Worm (Caenorhabditis elegans) whole organism, early embryonic: ENCODE measurements around the gene F28G4.4.

Experiments used
- B0310.2 ChIP-seq: sonication (generic microtip); optimal IDR thresholded peaks from 2 replicates; lab custom pipeline; 2016; ENCODE audit warnings: mild to moderate bottlenecking, missing genetic modification characterization, missing compliant biosample characterization
- F13C5.2 ChIP-seq: sonication (generic microtip); optimal IDR thresholded peaks from 2 replicates; lab custom pipeline; 2017; ENCODE audit warnings: mild to moderate bottlenecking, missing genetic modification characterization, inconsistent platforms, missing compliant biosample characterization
- aly-1 ChIP-seq: sonication (generic microtip); optimal IDR thresholded peaks from 2 replicates; lab custom pipeline; 2016; ENCODE audit warnings: missing genetic modification characterization, missing compliant biosample characterization
- ama-1 ChIP-seq: fragments of 150-350 bp; optimal IDR thresholded peaks from 2 replicates; lab custom pipeline; 2014
- ceh-36 ChIP-seq: sonication (generic microtip); optimal IDR thresholded peaks from 2 replicates; lab custom pipeline; 2016; ENCODE audit warnings: missing genetic modification characterization, inconsistent platforms, missing compliant biosample characterization
- flt-1 ChIP-seq: fragments of 200-800 bp; sonication (Bioruptor generic); IDR thresholded peaks from 2 replicates; pipeline ENCODE4 v1.3.6; 2022; ENCODE audit warnings: missing genetic modification characterization, missing compliant biosample characterization
- hmg-4 ChIP-seq: fragments of 200-800 bp; sonication (Bioruptor generic); optimal IDR thresholded peaks from 2 replicates; lab custom pipeline; 2018; ENCODE audit warnings: mild to moderate bottlenecking, missing genetic modification characterization, missing compliant biosample characterization
- pes-1 ChIP-seq: fragments of 200-800 bp; sonication (Bioruptor generic); IDR thresholded peaks from 2 replicates; pipeline ENCODE4 v1.3.6; 2022; ENCODE audit warnings: missing genetic modification reagents, missing genetic modification characterization, missing compliant biosample characterization
- scrt-1 ChIP-seq: fragments of 200-800 bp; sonication (Bioruptor generic); IDR thresholded peaks from 2 replicates; pipeline ENCODE4 v1.3.6; 2022; ENCODE audit warnings: missing genetic modification characterization, missing compliant biosample characterization
- sea-1 ChIP-seq: fragments of 200-800 bp; sonication (Bioruptor generic); conservative IDR thresholded peaks from 2 replicates; pipeline ENCODE4 v1.3.6; 2022; ENCODE audit warnings: missing genetic modification characterization, missing compliant biosample characterization
- tbx-11 ChIP-seq: fragments of 200-800 bp; sonication (Bioruptor generic); IDR thresholded peaks from 2 replicates; pipeline ENCODE4 v1.3.6; 2022; ENCODE audit warnings: missing genetic modification characterization, missing compliant biosample characterization
- tra-4 ChIP-seq: sonication (generic microtip); optimal IDR thresholded peaks from 2 replicates; lab custom pipeline; 2017; ENCODE audit warnings: missing genetic modification characterization, missing compliant biosample characterization

DNA sequence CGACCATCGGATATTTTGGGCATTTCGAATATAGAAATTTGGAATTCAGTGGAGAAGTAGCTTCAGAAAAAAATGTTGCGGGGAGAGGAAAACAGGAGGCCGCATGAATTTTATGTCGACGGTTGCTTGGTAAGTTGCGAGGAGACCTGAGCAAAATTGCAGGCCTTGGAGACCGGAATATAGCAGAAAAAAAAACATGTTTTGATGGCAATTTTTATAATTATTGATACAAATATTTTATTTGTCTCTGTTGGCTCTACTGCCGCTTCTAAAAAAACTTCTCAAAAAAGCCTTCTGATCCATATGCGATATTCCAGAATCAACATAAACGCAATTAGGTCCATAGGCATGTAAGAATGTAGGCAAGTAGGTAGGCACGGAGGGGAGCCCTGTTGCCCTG, 10.3 kb downstream of the F28G4.4 start, which contains the start of gene pacl-1:
- TF ChIP-seq tra-4 (tag; lab: Kevin White, UChicago) (no peak), B0310.2 (tag; lab: Kevin White, UChicago) (no peak), flt-1 (GFP tag; lab: Robert Waterston, UW) (no peak), aly-1 (no peak), F13C5.2 (no peak), pes-1 (GFP tag; lab: Robert Waterston, UW) (no peak), tbx-11 (GFP tag; lab: Robert Waterston, UW) (no peak), ceh-36 (tag; lab: Kevin White, UChicago) (no peak), ama-1 (lab: Kevin White, UChicago) (no peak), sea-1 (GFP tag; lab: Robert Waterston, UW) (no peak), hmg-4 (GFP tag; lab: Kevin White, UChicago) (no peak), scrt-1 (no peak)
